Worm (Caenorhabditis elegans) whole organism, L4/young adult: ENCODE data around the gene nhr-170.
"Not testable (repeated sequence)": the region's sequence is repeated elsewhere in the genome, so short reads cannot be mapped to it uniquely, and the experiment has no call there.

Source experiments
- W03F9.2 ChIP-seq: fragments of 150-350 bp; optimal IDR thresholded peaks from 2 replicates; lab custom pipeline; 2014; ENCODE audit warnings: missing biosample characterization, missing genetic modification characterization
- dao-5 ChIP-seq: sonication (generic microtip); optimal IDR thresholded peaks from 2 replicates; lab custom pipeline; 2016; ENCODE audit warnings: missing genotype, missing genetic modification characterization, moderate library complexity, missing compliant biosample characterization
- him-1 ChIP-seq: sonication (generic microtip); optimal IDR thresholded peaks from 2 replicates; lab custom pipeline; 2016; ENCODE audit warnings: missing genotype, missing genetic modification reagents, missing genetic modification characterization, missing compliant biosample characterization

DNA sequence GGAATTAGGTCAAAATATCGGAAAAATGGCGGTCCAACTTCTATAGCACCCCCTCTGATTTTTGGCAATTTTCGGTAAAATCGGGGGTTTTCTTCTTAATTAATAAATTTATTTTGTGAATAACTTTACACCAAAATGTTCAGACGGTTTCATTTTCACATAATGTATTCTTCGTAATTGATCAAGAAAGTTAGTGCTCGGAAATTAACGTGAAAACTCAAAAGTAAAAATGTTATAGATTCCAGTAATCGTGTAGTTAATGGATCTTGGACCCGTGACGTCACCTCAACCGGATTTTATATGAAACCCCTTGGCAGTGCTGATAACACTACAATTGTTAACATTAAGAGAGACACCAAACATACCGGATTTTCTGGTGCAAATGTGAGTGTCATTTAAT is 38.6 kb downstream of the nhr-170 start, which contains the start of gene F11D11.22:
- TF ChIP-seq W03F9.2 (tag; lab: Kevin White, UChicago); him-1; dao-5 (tag; lab: Kevin White, UChicago): not testable (repeated sequence)
